Fruit fly (Drosophila melanogaster): ENCODE measurements around the gene CG11134.
A peak's percentile ranks its signal among the peaks of the same experiment; 100 is the strongest.

Gene CG11134

DNA sequence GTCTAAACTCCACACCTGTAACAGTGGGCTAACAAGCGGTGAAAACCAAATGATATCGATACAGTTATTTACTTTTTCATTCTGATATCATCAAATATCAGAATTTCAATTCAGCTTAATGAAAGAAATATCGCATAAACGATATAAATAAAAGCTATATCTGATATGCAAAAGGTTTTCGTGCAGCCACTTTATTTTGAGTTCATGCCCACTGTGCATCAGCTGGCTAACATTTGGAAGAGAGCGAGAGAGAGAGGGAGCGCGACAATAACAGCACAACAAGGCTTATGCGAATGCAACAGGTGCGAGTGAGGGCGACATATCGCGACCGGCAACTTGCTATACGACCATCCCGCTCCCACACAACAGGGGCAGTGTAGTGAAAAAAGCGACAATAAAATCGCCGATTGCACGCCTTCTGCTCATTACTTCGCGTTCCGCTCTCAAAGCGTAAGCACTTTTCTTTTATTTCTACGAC, 1.7 kb downstream of the CG11134 start, which contains the start of gene CG11151 (continued):
- TF ChIP-seq CG7928 (GFP tag; optimal IDR thresholded peaks at IDR 0.05) (peak; percentile 77), phol (tag; optimal IDR thresholded peaks at IDR 0.05) (peak; percentile 95), oc (tag; optimal IDR thresholded peaks at IDR 0.05) (peak; percentile 97), CTCF (GFP tag; optimal IDR thresholded peaks at IDR 0.05) (peak; percentile 70), mam (GFP tag; optimal IDR thresholded peaks at IDR 0.05) (peak; percentile 97), CG13894 (tag; optimal IDR thresholded peaks at IDR 0.05) (peak; percentile 97), Six4 (GFP tag; optimal IDR thresholded peaks at IDR 0.05) (peak; percentile 95), Ravus (GFP tag; IDR thresholded peaks at IDR 0.05) (peak; percentile 85), jigr1 (GFP tag; IDR thresholded peaks at IDR 0.05) (peak; percentile 82), bbx (GFP tag; IDR thresholded peaks at IDR 0.05; ENCODE audit: partially characterized antibody) (peak; percentile 50; the same call in 1 of the 2 replicates), vnd (GFP tag; IDR thresholded peaks at IDR 0.05; ENCODE audit: partially characterized antibody) (peak; percentile 67), CG1832 (GFP tag; optimal IDR thresholded peaks at IDR 0.05) (peak; percentile 96), CG42726 (GFP tag; IDR thresholded peaks at IDR 0.05; ENCODE audit: partially characterized antibody) (peak; percentile 51; the same call in 1 of the 2 replicates), CG5180 (GFP tag; optimal IDR thresholded peaks at IDR 0.05) (peak; percentile 84), br (optimal IDR thresholded peaks at IDR 0.05) (no peak), crol (GFP tag; IDR thresholded peaks at IDR 0.05) (peak; percentile 44; the same call in 1 of the 2 replicates), Dll (GFP tag; IDR thresholded peaks at IDR 0.05; ENCODE audit: partially characterized antibody) (peak; percentile 59; the same call in 1 of the 4 replicates), CG4404 (GFP tag; IDR thresholded peaks at IDR 0.05) (peak; percentile 91), CG6175 (GFP tag; IDR thresholded peaks at IDR 0.05) (peak; percentile 80; the same call in 2 of the 3 replicates), Myb (GFP tag; optimal IDR thresholded peaks at IDR 0.05) (peak; percentile 89), Nf-YC (tag; optimal IDR thresholded peaks at IDR 0.05) (peak; percentile 88), CG10366 (GFP tag; IDR thresholded peaks at IDR 0.05) (peak; percentile 95), CG10979 (tag; optimal IDR thresholded peaks at IDR 0.05) (peak; percentile 96), ERR (GFP tag; optimal IDR thresholded peaks at IDR 0.05) (peak; percentile 94), zf30C (GFP tag; optimal IDR thresholded peaks at IDR 0.05) (peak; percentile 32), salm (tag; optimal IDR thresholded peaks at IDR 0.05) (peak; percentile 96), Scr (GFP tag; IDR thresholded peaks at IDR 0.05; ENCODE audit: partially characterized antibody) (peak; percentile 58), caup (GFP tag; optimal IDR thresholded peaks at IDR 0.05; ENCODE audit: severe bottlenecking) (peak; percentile 95), CG5245 (GFP tag; optimal IDR thresholded peaks at IDR 0.05) (peak; percentile 95), Ets65A (GFP tag) (peak; percentile 99), CG12391 (tag; optimal IDR thresholded peaks at IDR 0.05) (peak; percentile 98), CG32772 (GFP tag; IDR thresholded peaks at IDR 0.05) (peak; percentile 94), tio (GFP tag; optimal IDR thresholded peaks at IDR 0.05) (peak; percentile 95), CG12104 (GFP tag; optimal IDR thresholded peaks at IDR 0.05) (peak; percentile 93), CG4854 (GFP tag; optimal IDR thresholded peaks at IDR 0.05) (peak; percentile 93), CG8478 (optimal IDR thresholded peaks at IDR 0.05) (peak; percentile 96), CG7839 (tag; optimal IDR thresholded peaks at IDR 0.05) (peak; percentile 98), Ets97D (GFP tag; optimal IDR thresholded peaks at IDR 0.05) (peak; percentile 86), cwo (GFP tag; optimal IDR thresholded peaks at IDR 0.05) (peak; percentile 94), jumu (GFP tag; optimal IDR thresholded peaks at IDR 0.05) (peak; percentile 97), NC2α (GFP tag; optimal IDR thresholded peaks at IDR 0.05) (peak; percentile 96), Abd-B (GFP tag; optimal IDR thresholded peaks at IDR 0.05) (peak; percentile 95), CG18476 (GFP tag; optimal IDR thresholded peaks at IDR 0.05) (peak; percentile 95), CG3163 (GFP tag; optimal IDR thresholded peaks at IDR 0.05) (peak; percentile 88), Nf-YA (GFP tag; IDR thresholded peaks at IDR 0.05) (peak; percentile 91), abd-A (tag; optimal IDR thresholded peaks at IDR 0.05) (peak; percentile 80), Dek (tag; optimal IDR thresholded peaks at IDR 0.05) (peak; percentile 94), CG2116 (GFP tag; optimal IDR thresholded peaks at IDR 0.05) (peak; percentile 81), CG15073 (GFP tag; optimal IDR thresholded peaks at IDR 0.05) (peak; percentile 76), CG17568 (GFP tag; optimal IDR thresholded peaks at IDR 0.05) (peak; percentile 95)

Data from whole organism, embryonic.